Worm (Caenorhabditis elegans) whole organism, early embryonic: Measurements from ENCODE around the gene T24E12.3.
"Not testable (repeated sequence)": the region's sequence is repeated elsewhere in the genome, so short reads cannot be mapped to it uniquely, and the experiment has no call there.

ENCODE experiments used
- B0310.2 ChIP-seq: sonication (generic microtip); optimal IDR thresholded peaks from 2 replicates; lab custom pipeline; 2016; ENCODE audit warnings: mild to moderate bottlenecking, missing genetic modification characterization, missing compliant biosample characterization
- aly-1 ChIP-seq: sonication (generic microtip); optimal IDR thresholded peaks from 2 replicates; lab custom pipeline; 2016; ENCODE audit warnings: missing genetic modification characterization, missing compliant biosample characterization
- ama-1 ChIP-seq: fragments of 150-350 bp; optimal IDR thresholded peaks from 2 replicates; lab custom pipeline; 2014
- ceh-13 ChIP-seq: fragments of 200-800 bp; sonication (Bioruptor generic); optimal IDR thresholded peaks from 2 replicates; lab custom pipeline; 2018; ENCODE audit warnings: mild to moderate bottlenecking, missing genetic modification characterization, missing compliant biosample characterization
- ceh-36 ChIP-seq: sonication (generic microtip); optimal IDR thresholded peaks from 2 replicates; lab custom pipeline; 2016; ENCODE audit warnings: missing genetic modification characterization, inconsistent platforms, missing compliant biosample characterization
- ets-7 ChIP-seq: sonication (generic microtip); optimal IDR thresholded peaks from 2 replicates; lab custom pipeline; 2016; ENCODE audit warnings: missing genotype, missing genetic modification characterization, missing compliant biosample characterization
- flt-1 ChIP-seq: fragments of 200-800 bp; sonication (Bioruptor generic); IDR thresholded peaks from 2 replicates; pipeline ENCODE4 v1.3.6; 2022; ENCODE audit warnings: missing genetic modification characterization, missing compliant biosample characterization
- hmbx-1 ChIP-seq: sonication (generic microtip); optimal IDR thresholded peaks from 2 replicates; lab custom pipeline; 2016; ENCODE audit warnings: mild to moderate bottlenecking, missing genetic modification characterization, missing compliant biosample characterization
- hmg-4 ChIP-seq: fragments of 200-800 bp; sonication (Bioruptor generic); optimal IDR thresholded peaks from 2 replicates; lab custom pipeline; 2018; ENCODE audit warnings: mild to moderate bottlenecking, missing genetic modification characterization, missing compliant biosample characterization
- hnd-1 ChIP-seq: sonication (generic microtip); optimal IDR thresholded peaks from 2 replicates; lab custom pipeline; 2016; ENCODE audit warnings: missing genetic modification characterization, missing compliant biosample characterization
- pes-1 ChIP-seq: fragments of 200-800 bp; sonication (Bioruptor generic); IDR thresholded peaks from 2 replicates; pipeline ENCODE4 v1.3.6; 2022; ENCODE audit warnings: missing genetic modification reagents, missing genetic modification characterization, missing compliant biosample characterization
- scrt-1 ChIP-seq: fragments of 200-800 bp; sonication (Bioruptor generic); IDR thresholded peaks from 2 replicates; pipeline ENCODE4 v1.3.6; 2022; ENCODE audit warnings: missing genetic modification characterization, missing compliant biosample characterization
- sea-1 ChIP-seq: fragments of 200-800 bp; sonication (Bioruptor generic); conservative IDR thresholded peaks from 2 replicates; pipeline ENCODE4 v1.3.6; 2022; ENCODE audit warnings: missing genetic modification characterization, missing compliant biosample characterization
- tbx-11 ChIP-seq: fragments of 200-800 bp; sonication (Bioruptor generic); IDR thresholded peaks from 2 replicates; pipeline ENCODE4 v1.3.6; 2022; ENCODE audit warnings: missing genetic modification characterization, missing compliant biosample characterization
- tbx-37 ChIP-seq: fragments of 200-800 bp; sonication (Bioruptor generic); conservative IDR thresholded peaks from 2 replicates; pipeline ENCODE4 v1.3.6; 2022; ENCODE audit warnings: missing genetic modification reagents, missing genetic modification characterization, missing compliant biosample characterization
- tra-4 ChIP-seq: sonication (generic microtip); optimal IDR thresholded peaks from 2 replicates; lab custom pipeline; 2017; ENCODE audit warnings: missing genetic modification characterization, missing compliant biosample characterization

T24E12.3 gene

ce11 chrII:3816251-3816849 is 40.5 kb downstream of the T24E12.3 start, which contains the start of gene fbxa-24:
Gene fbxa-24 (plus strand): TSS chrII:3816526.
- TF ChIP-seq flt-1; ceh-13 (GFP tag; lab: Kevin White, UChicago); hmg-4 (GFP tag; lab: Kevin White, UChicago): not testable (repeated sequence)

ce11 chrII:3821248-3821647 is 45.4 kb downstream of the T24E12.3 start, which contains the start of gene F54D10.7:
Gene F54D10.7 (minus strand): TSS chrII:3821296.
- no peak for TF ChIP-seq aly-1 (tag; lab: Kevin White, UChicago)
- TF ChIP-seq sea-1 (GFP tag; lab: Robert Waterston, UW): no peak
- TF ChIP-seq hnd-1 (tag; lab: Kevin White, UChicago): no peak
- TF ChIP-seq tbx-37 (GFP tag; lab: Robert Waterston, UW): no peak
- TF ChIP-seq scrt-1 (GFP tag; lab: Robert Waterston, UW): no peak
- no peak for TF ChIP-seq flt-1
- no peak for TF ChIP-seq hmbx-1 (tag; lab: Kevin White, UChicago)
- no peak for TF ChIP-seq ama-1 (lab: Kevin White, UChicago)
- no peak for TF ChIP-seq tbx-11 (GFP tag; lab: Robert Waterston, UW)
- no peak for TF ChIP-seq ceh-36
- TF ChIP-seq tra-4 (tag; lab: Kevin White, UChicago): no peak
- no peak for TF ChIP-seq B0310.2 (tag; lab: Kevin White, UChicago)
- no peak for TF ChIP-seq ceh-13 (GFP tag; lab: Kevin White, UChicago)
- TF ChIP-seq ets-7 (tag; lab: Kevin White, UChicago): no peak

- TF ChIP-seq pes-1 (GFP tag; lab: Robert Waterston, UW): no peak
Measured at ce11 chrII:3823855-3824254, 48.0 kb downstream of the T24E12.3 start, which contains the start of gene skr-15. Gene skr-15 (plus strand): TSS chrII:3824155.
